Fruit fly (Drosophila melanogaster) whole organism, embryonic: ENCODE data around the gene Arc42.

Experiments used
- Adf1 ChIP-seq: fragments of 200-800 bp; sonication (Bioruptor generic); IDR thresholded peaks from 2 replicates; pipeline ENCODE4 v1.3.6; 2022; ENCODE audit warnings: missing biosample characterization, missing genetic modification characterization
- CG10321 ChIP-seq: fragments of 200-800 bp; sonication (Bioruptor generic); IDR thresholded peaks from 2 replicates; pipeline ENCODE4 v1.3.6; 2022; ENCODE audit warnings: missing biosample characterization, missing genetic modification characterization
- CG11696 ChIP-seq: fragments of 200-800 bp; sonication (Bioruptor generic); IDR thresholded peaks from 2 replicates; pipeline ENCODE4 v1.3.6; 2022; ENCODE audit warnings: missing biosample characterization, missing genetic modification characterization
- CG11723 ChIP-seq: fragments of 200-800 bp; sonication (Bioruptor generic); optimal IDR thresholded peaks from 2 replicates; lab custom pipeline; 2017; ENCODE audit warnings: missing biosample characterization, mild to moderate bottlenecking, missing genetic modification characterization
- CG12769 ChIP-seq: fragments of 200-800 bp; sonication (Bioruptor generic); optimal IDR thresholded peaks from 2 replicates; lab custom pipeline; 2019; ENCODE audit warnings: missing biosample characterization, mild to moderate bottlenecking, missing genetic modification characterization, moderate library complexity
- CG13287 ChIP-seq: fragments of 200-800 bp; sonication (Bioruptor generic); IDR thresholded peaks from 2 replicates; pipeline ENCODE4 v1.3.6; 2022; ENCODE audit warnings: missing biosample characterization, missing genetic modification characterization; ENCODE audit not compliant: partially characterized antibody
- CG17829 ChIP-seq: fragments of 200-800 bp; optimal IDR thresholded peaks from 2 replicates; lab custom pipeline; 2019; ENCODE audit warnings: missing biosample characterization, mild to moderate bottlenecking, missing genetic modification characterization, moderate library complexity
- CG32532 ChIP-seq: fragments of 200-800 bp; sonication (Bioruptor generic); IDR thresholded peaks from 2 replicates; pipeline ENCODE4 v1.3.6; 2022; ENCODE audit warnings: missing biosample characterization, missing genetic modification characterization
- CG32772 ChIP-seq: fragments of 200-800 bp; sonication (Bioruptor generic); IDR thresholded peaks from 2 replicates; pipeline ENCODE4 v1.3.6; 2022; ENCODE audit warnings: missing biosample characterization, missing genetic modification characterization
- CG3847 ChIP-seq: fragments of 200-800 bp; sonication (Bioruptor generic); IDR thresholded peaks from 2 replicates; pipeline ENCODE4 v1.3.6; 2022; ENCODE audit warnings: missing biosample characterization, missing genetic modification characterization
- CG4328 ChIP-seq: fragments of 200-800 bp; sonication (Bioruptor generic); optimal IDR thresholded peaks from 3 replicates; lab custom pipeline; 2017; ENCODE audit warnings: missing biosample characterization, missing genetic modification reagents, missing genetic modification characterization
- CG4404 ChIP-seq: fragments of 200-800 bp; sonication (Bioruptor generic); IDR thresholded peaks from 2 replicates; pipeline ENCODE4 v1.3.6; 2022; ENCODE audit warnings: missing biosample characterization, missing genetic modification characterization
- CG6175 ChIP-seq: fragments of 200-800 bp; sonication (Bioruptor generic); IDR thresholded peaks from 3 replicates; pipeline ENCODE4 v1.3.6; 2022; ENCODE audit warnings: missing biosample characterization, missing genetic modification characterization
- CG8388 ChIP-seq: fragments of 200-800 bp; sonication (Bioruptor generic); optimal IDR thresholded peaks from 2 replicates; lab custom pipeline; 2019; ENCODE audit warnings: missing biosample characterization, mild to moderate bottlenecking, missing genetic modification characterization, moderate library complexity
- CG8765 ChIP-seq: fragments of 200-800 bp; sonication (Bioruptor generic); IDR thresholded peaks from 2 replicates; pipeline ENCODE4 v1.3.6; 2022; ENCODE audit warnings: missing biosample characterization, missing genetic modification characterization
- CG9215 ChIP-seq: fragments of 200-800 bp; sonication (Bioruptor generic); IDR thresholded peaks from 2 replicates; pipeline ENCODE4 v1.3.6; 2022; ENCODE audit warnings: missing biosample characterization, missing genetic modification characterization
- CG9932 ChIP-seq: fragments of 200-800 bp; sonication (Bioruptor generic); IDR thresholded peaks from 2 replicates; pipeline ENCODE4 v1.3.6; 2022; ENCODE audit warnings: missing biosample characterization, missing genetic modification characterization
- Dip2 ChIP-seq: fragments of 200-800 bp; sonication (Bioruptor generic); IDR thresholded peaks from 2 replicates; pipeline ENCODE4 v1.3.6; 2022; ENCODE audit warnings: missing biosample characterization, missing genetic modification characterization
- Drgx ChIP-seq: fragments of 200-800 bp; sonication (Bioruptor generic); IDR thresholded peaks from 2 replicates; pipeline ENCODE4 v1.3.6; 2022; ENCODE audit warnings: missing biosample characterization, missing genetic modification characterization
- Ets65A ChIP-seq: fragments of 200-800 bp; sonication (Bioruptor generic); peaks from one replicate; lab custom pipeline; 2016; ENCODE audit warnings: missing biosample characterization, missing genetic modification characterization
- H2.0 ChIP-seq: fragments of 200-800 bp; sonication (Bioruptor generic); IDR thresholded peaks from 2 replicates; pipeline ENCODE4 v1.3.6; 2022; ENCODE audit warnings: missing biosample characterization, missing genetic modification characterization
- HHEX ChIP-seq: fragments of 200-800 bp; sonication (Bioruptor generic); optimal IDR thresholded peaks from 3 replicates; lab custom pipeline; 2017; ENCODE audit warnings: missing biosample characterization, mild to moderate bottlenecking, missing genetic modification characterization, missing genetic modification reagents
- HLH3B ChIP-seq: fragments of 200-800 bp; sonication (Bioruptor generic); IDR thresholded peaks from 2 replicates; pipeline ENCODE4 v1.3.6; 2022; ENCODE audit warnings: missing biosample characterization, missing genetic modification characterization
- HLH4C ChIP-seq: fragments of 200-800 bp; sonication (Bioruptor generic); IDR thresholded peaks from 3 replicates; pipeline ENCODE4 v1.3.6; 2022; ENCODE audit warnings: missing biosample characterization, missing genetic modification characterization; ENCODE audit not compliant: partially characterized antibody
- Med ChIP-seq: fragments of 200-800 bp; sonication (Bioruptor generic); peaks from one replicate; lab custom pipeline; 2016; ENCODE audit warnings: missing biosample characterization, missing genetic modification characterization, mild to moderate bottlenecking, inconsistent platforms, moderate library complexity
- Sox102F ChIP-seq: fragments of 200-800 bp; sonication (Bioruptor generic); optimal IDR thresholded peaks from 2 replicates; lab custom pipeline; 2018; ENCODE audit warnings: missing biosample characterization, mild to moderate bottlenecking, missing genetic modification characterization, moderate library complexity
- amos ChIP-seq: fragments of 200-800 bp; sonication (Bioruptor generic); IDR thresholded peaks from 2 replicates; pipeline ENCODE4 v1.3.6; 2022; ENCODE audit warnings: missing biosample characterization, missing genetic modification characterization; ENCODE audit not compliant: partially characterized antibody
- ap ChIP-seq: fragments of 200-800 bp; sonication (Bioruptor generic); IDR thresholded peaks from 2 replicates; pipeline ENCODE4 v1.3.6; 2022; ENCODE audit warnings: missing biosample characterization, missing genetic modification characterization
- az2 ChIP-seq: fragments of 200-800 bp; sonication (Bioruptor generic); optimal IDR thresholded peaks from 3 replicates; lab custom pipeline; 2016; ENCODE audit warnings: missing biosample characterization, missing genetic modification characterization
- bcd ChIP-seq: fragments of 200-800 bp; sonication (Bioruptor generic); optimal IDR thresholded peaks from 2 replicates; lab custom pipeline; 2017; ENCODE audit warnings: missing biosample characterization, mild to moderate bottlenecking, missing genetic modification characterization
- bsh ChIP-seq, 2 experiments: fragments of 200-800 bp; sonication (Bioruptor generic); optimal IDR thresholded peaks; 2 replicates each; lab custom pipeline; 2017 to 2018; ENCODE audit warnings: mild to moderate bottlenecking in 2 of 2, missing biosample characterization in 2 of 2, missing genetic modification characterization in 2 of 2, moderate library complexity in 1 of 2
- cas ChIP-seq: fragments of 200-800 bp; sonication (Bioruptor generic); IDR thresholded peaks from 2 replicates; pipeline ENCODE4 v1.3.6; 2022; ENCODE audit warnings: missing biosample characterization, missing genetic modification characterization
- chinmo ChIP-seq: fragments of 200-800 bp; sonication (Bioruptor generic); IDR thresholded peaks from 4 replicates; pipeline ENCODE4 v1.3.6; 2022; ENCODE audit warnings: missing biosample characterization, missing genetic modification characterization; ENCODE audit not compliant: partially characterized antibody
- fd102C ChIP-seq: fragments of 200-800 bp; sonication (Bioruptor generic); optimal IDR thresholded peaks from 2 replicates; lab custom pipeline; 2018; ENCODE audit warnings: missing biosample characterization, mild to moderate bottlenecking, missing genetic modification characterization, moderate library complexity
- gem ChIP-seq: fragments of 200-800 bp; sonication (Bioruptor generic); optimal IDR thresholded peaks from 2 replicates; lab custom pipeline; 2019; ENCODE audit warnings: missing biosample characterization, mild to moderate bottlenecking, missing genetic modification characterization, moderate library complexity
- lmd ChIP-seq: fragments of 200-800 bp; sonication (Bioruptor generic); IDR thresholded peaks from 2 replicates; pipeline ENCODE4 v1.3.6; 2022; ENCODE audit warnings: missing biosample characterization, missing genetic modification characterization
- pfk ChIP-seq: fragments of 200-800 bp; sonication (Bioruptor generic); optimal IDR thresholded peaks from 2 replicates; lab custom pipeline; 2018; ENCODE audit warnings: missing biosample characterization, mild to moderate bottlenecking, missing genetic modification characterization, moderate library complexity
- prd ChIP-seq, 3 experiments: fragments of >200 bp in 2 of 3; fragments of 200-800 bp in 1 of 3; sonication (Bioruptor generic) in 1 of 3; optimal IDR thresholded peaks in 2 of 3; IDR thresholded peaks in 1 of 3; 2 replicates in 2 of 3; 3 replicates in 1 of 3; pipeline versions ENCODE4 v1.3.6 to Lab custom; 2017 to 2022; ENCODE audit warnings: missing biosample characterization in 1 of 3, missing genetic modification characterization in 1 of 3
- row ChIP-seq: fragments of 200-800 bp; sonication (Bioruptor generic); IDR thresholded peaks from 3 replicates; pipeline ENCODE4 v1.3.6; 2022; ENCODE audit warnings: missing biosample characterization, missing genetic modification characterization
- run ChIP-seq: fragments of 200-800 bp; sonication (Bioruptor generic); optimal IDR thresholded peaks from 3 replicates; lab custom pipeline; 2018; ENCODE audit warnings: missing biosample characterization, mild to moderate bottlenecking, missing genetic modification characterization
- sens ChIP-seq: fragments of 200-800 bp; sonication (Bioruptor generic); peaks from one replicate; lab custom pipeline; 2016; ENCODE audit warnings: missing biosample characterization, missing genetic modification characterization
- sisA ChIP-seq: fragments of 200-800 bp; sonication (Bioruptor generic); IDR thresholded peaks from 2 replicates; pipeline ENCODE4 v1.3.6; 2022; ENCODE audit warnings: missing biosample characterization, missing genetic modification characterization
- slbo ChIP-seq: fragments of 200-800 bp; sonication (Bioruptor generic); IDR thresholded peaks from 2 replicates; pipeline ENCODE4 v1.3.6; 2022; ENCODE audit warnings: missing biosample characterization, missing genetic modification characterization
- sob ChIP-seq: fragments of 200-800 bp; sonication (Bioruptor generic); IDR thresholded peaks from 2 replicates; pipeline ENCODE4 v1.3.6; 2022; ENCODE audit warnings: missing biosample characterization, missing genetic modification characterization
- sr ChIP-seq: fragments of 200-800 bp; sonication (Bioruptor generic); IDR thresholded peaks from 3 replicates; pipeline ENCODE4 v1.3.6; 2022; ENCODE audit warnings: missing biosample characterization, missing genetic modification characterization
- ttk ChIP-seq: fragments of 200-800 bp; sonication (Bioruptor generic); IDR thresholded peaks from 2 replicates; pipeline ENCODE4 v2.1.2; 2022; ENCODE audit warnings: missing biosample characterization, missing genetic modification characterization
- vvl ChIP-seq: fragments of 200-800 bp; sonication (Bioruptor generic); IDR thresholded peaks from 2 replicates; pipeline ENCODE4 v1.3.6; 2022; ENCODE audit warnings: missing biosample characterization, missing genetic modification characterization
- wor ChIP-seq: fragments of 200-800 bp; sonication (Bioruptor generic); IDR thresholded peaks from 2 replicates; pipeline ENCODE4 v1.3.6; 2022; ENCODE audit warnings: missing biosample characterization, missing genetic modification characterization

The Arc42 gene

DNA sequence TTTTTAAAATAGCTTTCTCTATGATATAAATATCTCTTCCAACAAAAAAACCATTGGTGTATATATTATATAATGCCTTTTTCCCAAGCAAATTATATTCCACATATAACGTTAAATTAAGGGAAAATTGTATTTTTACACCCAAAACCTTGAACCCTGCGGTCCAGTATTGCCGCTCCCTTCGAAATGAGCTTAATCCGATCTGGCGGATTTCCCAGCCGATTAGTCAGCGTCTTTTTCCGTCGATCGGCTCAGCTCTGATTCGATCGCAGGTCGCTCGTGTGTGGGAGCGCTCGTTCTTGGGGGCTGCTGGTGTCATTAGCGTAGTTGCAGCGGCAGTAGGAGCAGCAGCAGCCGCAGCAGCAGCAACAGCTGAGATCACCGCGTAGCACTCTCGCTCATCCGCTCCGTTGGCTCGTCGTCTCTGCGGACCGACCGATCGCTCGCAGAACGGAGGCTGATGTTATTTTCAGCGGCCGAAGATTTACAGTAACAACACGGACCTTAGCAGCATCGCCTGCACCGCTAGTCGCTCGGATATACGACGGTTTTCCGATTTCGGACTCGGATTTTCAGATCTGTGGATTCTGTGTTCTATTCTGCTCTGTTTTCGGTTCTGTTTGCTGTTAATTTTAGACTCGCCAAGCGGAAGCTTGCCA, 12.9 kb downstream of the Arc42 start, which contains the start of gene CG4733 (continued):
- peak; percentile 21 for TF ChIP-seq az2 (GFP tag; lab: Kevin White, UChicago)
- no peak for TF ChIP-seq CG8388
- no peak for TF ChIP-seq CG4328 (GFP tag; lab: Kevin White, UChicago)
- no peak for TF ChIP-seq HLH4C (GFP tag; lab: Robert Waterston, UW)
- TF ChIP-seq CG10321 (GFP tag; lab: Robert Waterston, UW): no peak
- TF ChIP-seq bsh (GFP tag; optimal IDR thresholded peaks at IDR 0.05; lab: Kevin White, UChicago): no peak
- peak; percentile 30 for TF ChIP-seq HHEX
- TF ChIP-seq amos (GFP tag; lab: Robert Waterston, UW): peak; percentile 22; the same call in 1 of the 2 replicates
- no peak for TF ChIP-seq CG4404 (GFP tag; lab: Robert Waterston, UW)
- no peak for TF ChIP-seq CG11723 (GFP tag; lab: Kevin White, UChicago)
- no peak for TF ChIP-seq CG8765 (GFP tag; lab: Robert Waterston, UW)
- TF ChIP-seq Dip2 (GFP tag; lab: Robert Waterston, UW): no peak
- TF ChIP-seq pfk: no peak
- TF ChIP-seq H2.0: no peak
- peak; percentile 74 for TF ChIP-seq Adf1 (GFP tag; lab: Robert Waterston, UW)
- TF ChIP-seq cas (GFP tag; lab: Robert Waterston, UW): 0 out of 2 replicates have a peak, but pooled peaks have one; percentile 23
- TF ChIP-seq fd102C (GFP tag; lab: Kevin White, UChicago): no peak
- TF ChIP-seq Drgx (GFP tag; lab: Robert Waterston, UW): peak; percentile 49
- peak; percentile 96 for TF ChIP-seq chinmo (GFP tag; lab: Robert Waterston, UW)
- TF ChIP-seq ap (GFP tag; lab: Robert Waterston, UW): no peak
- peak; percentile 41; the same call in 1 of the 3 replicates for TF ChIP-seq CG6175 (GFP tag; lab: Robert Waterston, UW)
- TF ChIP-seq CG13287: peak; percentile 30

DNA sequence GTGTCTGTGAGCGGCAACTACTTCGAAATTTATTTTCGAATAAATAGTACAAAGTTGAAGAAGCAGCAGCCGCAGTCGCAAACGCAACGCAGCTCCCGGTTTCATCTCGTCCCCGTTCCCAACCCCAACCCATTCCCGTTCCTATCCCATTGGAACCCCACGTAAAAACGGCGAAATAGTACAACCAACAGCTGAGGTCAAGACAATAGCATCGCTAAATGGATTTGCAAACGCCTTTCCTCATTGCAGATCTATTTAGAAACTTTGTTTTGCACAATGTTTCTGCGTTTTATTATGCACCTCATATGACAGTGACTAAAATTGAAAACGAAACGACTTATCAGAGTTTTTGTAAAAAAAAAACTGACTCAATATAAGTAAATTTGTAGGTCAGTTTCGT, 13.8 kb downstream of the Arc42 start:
- TF ChIP-seq fd102C (GFP tag; lab: Kevin White, UChicago): no peak
- TF ChIP-seq sisA (GFP tag; lab: Robert Waterston, UW): peak; percentile 15; the same call in 1 of the 2 replicates
- no peak for TF ChIP-seq CG32772
- TF ChIP-seq CG11696 (GFP tag; lab: Robert Waterston, UW): peak; percentile 84
- TF ChIP-seq HLH4C (GFP tag; lab: Robert Waterston, UW): no peak
- 0 out of 2 replicates have a peak, but pooled peaks have one; percentile 10 for TF ChIP-seq wor (GFP tag; lab: Robert Waterston, UW)
- peak; percentile 23; the same call in 1 of the 2 replicates for TF ChIP-seq HLH3B (GFP tag; lab: Robert Waterston, UW)
- 0 out of 2 replicates have a peak, but pooled peaks have one; percentile 8 for TF ChIP-seq ttk
- TF ChIP-seq Med (GFP tag; lab: Kevin White, UChicago): peak; percentile 50
- peak; percentile 74 for TF ChIP-seq sens
- no peak for TF ChIP-seq bcd
- 0 out of 2 replicates have a peak, but pooled peaks have one; percentile 22 for TF ChIP-seq lmd (GFP tag; lab: Robert Waterston, UW)
- peak; percentile 85 for TF ChIP-seq CG12769 (tag; lab: Kevin White, UChicago)
- no peak for TF ChIP-seq run (tag; lab: Kevin White, UChicago)
- no peak for TF ChIP-seq CG3847 (GFP tag; lab: Robert Waterston, UW)
- TF ChIP-seq Ets65A (GFP tag; lab: Kevin White, UChicago): peak; percentile 13
- peak; percentile 29; the same call in 1 of the 3 replicates for TF ChIP-seq row (GFP tag; lab: Robert Waterston, UW)
- TF ChIP-seq sob (GFP tag; lab: Robert Waterston, UW): 0 out of 2 replicates have a peak, but pooled peaks have one; percentile 19
- TF ChIP-seq sr (GFP tag; lab: Robert Waterston, UW): 0 out of 3 replicates have a peak, but pooled peaks have one; percentile 30
- TF ChIP-seq CG17829 (tag; lab: Kevin White, UChicago): no peak
- peak; percentile 24; the same call in 1 of the 2 replicates for TF ChIP-seq CG9932 (GFP tag; lab: Robert Waterston, UW)
- TF ChIP-seq Sox102F (GFP tag; lab: Kevin White, UChicago): peak; percentile 8
- peak; percentile 43; the same call in 1 of the 2 replicates for TF ChIP-seq vvl (GFP tag; lab: Robert Waterston, UW)
- TF ChIP-seq H2.0: peak; percentile 18; the same call in 1 of the 2 replicates
- TF ChIP-seq prd (optimal IDR thresholded peaks at IDR 0.05; lab: Kevin White, UChicago): no peak
- 0 out of 3 replicates have a peak, but pooled peaks have one; percentile 6 for TF ChIP-seq prd (GFP tag; IDR thresholded peaks at IDR 0.05; lab: Robert Waterston, UW)
- TF ChIP-seq slbo (GFP tag; lab: Robert Waterston, UW): peak; percentile 23; the same call in 1 of the 2 replicates
- peak; percentile 10; the same call in 1 of the 2 replicates for TF ChIP-seq CG32532 (GFP tag; lab: Robert Waterston, UW)
- peak; percentile 71 for TF ChIP-seq pfk
- TF ChIP-seq gem (tag; lab: Kevin White, UChicago): peak; percentile 6
- no peak for TF ChIP-seq CG9215 (GFP tag; lab: Robert Waterston, UW)
